Fruit fly (Drosophila melanogaster): ENCODE data around the gene Grx1.

DNA sequence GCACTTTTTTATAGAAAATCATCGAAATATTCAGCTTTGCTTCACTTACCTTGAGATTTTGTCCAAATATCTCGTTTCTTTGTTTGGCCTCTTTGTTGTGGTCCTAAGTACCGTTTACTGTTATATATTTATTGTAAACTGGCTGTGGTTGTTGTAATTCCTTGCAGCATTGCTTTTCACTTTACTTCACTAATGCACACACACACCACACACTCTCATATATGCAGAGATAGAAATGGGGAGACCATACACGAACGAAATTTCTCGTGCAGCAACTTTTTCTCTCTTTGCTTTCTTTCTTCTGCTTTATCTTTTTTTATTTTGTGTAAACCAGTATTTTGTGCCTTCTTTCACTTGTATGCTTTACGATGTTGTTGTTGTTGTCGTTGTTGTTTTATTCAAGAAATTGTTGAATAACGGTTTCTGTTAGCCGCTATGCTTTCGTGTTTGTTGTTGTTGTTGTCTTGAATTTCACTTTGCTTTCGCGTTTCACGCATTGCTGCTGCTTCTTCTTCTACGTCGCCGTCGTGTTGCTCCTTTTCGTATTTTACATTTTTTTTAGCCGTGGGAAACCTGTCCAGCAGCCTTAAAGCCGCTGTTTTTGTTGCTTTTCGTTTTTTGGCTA is 49.7 kb upstream of the Grx1 start:
- no peak for TF ChIP-seq CG8478 (optimal IDR thresholded peaks at IDR 0.05)
- TF ChIP-seq CTCF (optimal IDR thresholded peaks at IDR 0.05), result no peak
